Fruit fly (Drosophila melanogaster) whole organism, embryonic: ENCODE results near the gene nudE.

ENCODE experiments used
- ATbp ChIP-seq: fragments of 200-800 bp; sonication (Bioruptor generic); optimal IDR thresholded peaks from 2 replicates; lab custom pipeline; 2017; ENCODE audit warnings: missing biosample characterization, mild to moderate bottlenecking, missing genetic modification characterization, missing genetic modification reagents
- Aef1 ChIP-seq: fragments of 200-800 bp; sonication (Bioruptor generic); IDR thresholded peaks from 3 replicates; pipeline ENCODE4 v1.3.6; 2022; ENCODE audit warnings: missing biosample characterization, missing genetic modification characterization
- Blimp-1 ChIP-seq: fragments of 200-800 bp; sonication (Bioruptor generic); optimal IDR thresholded peaks from 3 replicates; lab custom pipeline; 2018; ENCODE audit warnings: missing biosample characterization, missing genetic modification characterization, mild to moderate bottlenecking, moderate library complexity, missing genetic modification reagents
- CG10959 ChIP-seq: fragments of 200-800 bp; sonication (Bioruptor generic); IDR thresholded peaks from 2 replicates; pipeline ENCODE4 v1.3.6; 2022; ENCODE audit warnings: missing biosample characterization, missing genetic modification characterization
- CG11085 ChIP-seq: fragments of 200-800 bp; sonication (Bioruptor generic); IDR thresholded peaks from 2 replicates; pipeline ENCODE4 v1.3.6; 2022; ENCODE audit warnings: missing biosample characterization, missing genetic modification characterization
- CG11093 ChIP-seq: fragments of 200-800 bp; sonication (Bioruptor generic); IDR thresholded peaks from 3 replicates; pipeline ENCODE4 v1.3.6; 2022; ENCODE audit warnings: missing biosample characterization, missing genetic modification characterization
- CG11560 ChIP-seq: fragments of 200-800 bp; sonication (Bioruptor generic); IDR thresholded peaks from 3 replicates; pipeline ENCODE4 v1.3.6; 2022; ENCODE audit warnings: missing biosample characterization, missing genetic modification characterization
- CG11696 ChIP-seq: fragments of 200-800 bp; sonication (Bioruptor generic); IDR thresholded peaks from 2 replicates; pipeline ENCODE4 v1.3.6; 2022; ENCODE audit warnings: missing biosample characterization, missing genetic modification characterization
- CG12299 ChIP-seq: fragments of 200-800 bp; sonication (Bioruptor generic); optimal IDR thresholded peaks from 2 replicates; lab custom pipeline; 2018; ENCODE audit warnings: missing biosample characterization, mild to moderate bottlenecking, missing genetic modification characterization
- CG1233 ChIP-seq: fragments of 200-800 bp; sonication (Bioruptor generic); optimal IDR thresholded peaks from 4 replicates; lab custom pipeline; 2018; ENCODE audit warnings: missing biosample characterization, mild to moderate bottlenecking, missing genetic modification characterization
- CG14014 ChIP-seq: fragments of 200-800 bp; sonication (Bioruptor generic); IDR thresholded peaks from 2 replicates; pipeline ENCODE4 v1.3.6; 2022; ENCODE audit warnings: missing biosample characterization, missing genetic modification characterization
- CG14710 ChIP-seq: fragments of 200-800 bp; sonication (Bioruptor generic); optimal IDR thresholded peaks from 3 replicates; lab custom pipeline; 2019; ENCODE audit warnings: missing biosample characterization, mild to moderate bottlenecking, missing genetic modification characterization, moderate library complexity
- CG15269 ChIP-seq: fragments of 200-800 bp; sonication (Bioruptor generic); optimal IDR thresholded peaks from 2 replicates; lab custom pipeline; 2018; ENCODE audit warnings: missing biosample characterization, mild to moderate bottlenecking, missing genetic modification characterization, moderate library complexity
- CG1602 ChIP-seq: fragments of 200-800 bp; sonication (Bioruptor generic); optimal IDR thresholded peaks from 3 replicates; lab custom pipeline; 2016; ENCODE audit warnings: missing biosample characterization, missing genetic modification characterization
- CG1647 ChIP-seq: fragments of 200-800 bp; sonication (Bioruptor generic); optimal IDR thresholded peaks from 3 replicates; lab custom pipeline; 2016; ENCODE audit warnings: missing biosample characterization, missing genetic modification characterization
- CG2202 ChIP-seq: fragments of 200-800 bp; sonication (Bioruptor generic); optimal IDR thresholded peaks from 2 replicates; lab custom pipeline; 2018; ENCODE audit warnings: missing biosample characterization, mild to moderate bottlenecking, missing genetic modification characterization
- CG30403 ChIP-seq: fragments of 200-800 bp; sonication (Bioruptor generic); optimal IDR thresholded peaks from 3 replicates; lab custom pipeline; 2016; ENCODE audit warnings: missing biosample characterization, missing genetic modification characterization
- CG7786 ChIP-seq: fragments of 200-800 bp; sonication (Bioruptor generic); optimal IDR thresholded peaks from 2 replicates; lab custom pipeline; 2016; ENCODE audit warnings: missing biosample characterization, missing genetic modification characterization
- CG8478 ChIP-seq: fragments of >200 bp; optimal IDR thresholded peaks from 2 replicates; lab custom pipeline; 2018
- CG9727 ChIP-seq: fragments of 200-800 bp; sonication (Bioruptor generic); optimal IDR thresholded peaks from 3 replicates; lab custom pipeline; 2017; ENCODE audit warnings: missing biosample characterization, mild to moderate bottlenecking, missing genetic modification characterization
- CHES-1-like ChIP-seq: fragments of 200-800 bp; sonication (Bioruptor generic); optimal IDR thresholded peaks from 2 replicates; lab custom pipeline; 2016; ENCODE audit warnings: missing biosample characterization, missing genetic modification characterization
- Dad ChIP-seq: fragments of 200-800 bp; sonication (Bioruptor generic); optimal IDR thresholded peaks from 3 replicates; lab custom pipeline; 2016; ENCODE audit warnings: missing biosample characterization, missing genetic modification characterization
- Deaf1 ChIP-seq: fragments of 200-800 bp; optimal IDR thresholded peaks from 3 replicates; lab custom pipeline; 2019; ENCODE audit warnings: missing biosample characterization, mild to moderate bottlenecking, missing genetic modification characterization, moderate library complexity
- Dip2 ChIP-seq: fragments of 200-800 bp; sonication (Bioruptor generic); IDR thresholded peaks from 2 replicates; pipeline ENCODE4 v1.3.6; 2022; ENCODE audit warnings: missing biosample characterization, missing genetic modification characterization
- Dll ChIP-seq: fragments of 200-800 bp; sonication (Bioruptor generic); IDR thresholded peaks from 4 replicates; pipeline ENCODE4 v1.3.6; 2022; ENCODE audit warnings: missing biosample characterization, missing genetic modification characterization; ENCODE audit not compliant: partially characterized antibody
- Ets97D ChIP-seq: fragments of 200-800 bp; sonication (Bioruptor generic); optimal IDR thresholded peaks from 3 replicates; lab custom pipeline; 2016; ENCODE audit warnings: missing biosample characterization, missing genetic modification characterization
- GATAe ChIP-seq: fragments of 200-800 bp; sonication (Bioruptor generic); conservative IDR thresholded peaks from 2 replicates; pipeline ENCODE4 v1.3.6; 2022; ENCODE audit warnings: missing biosample characterization, missing genetic modification characterization
- H2.0 ChIP-seq: fragments of 200-800 bp; sonication (Bioruptor generic); IDR thresholded peaks from 2 replicates; pipeline ENCODE4 v1.3.6; 2022; ENCODE audit warnings: missing biosample characterization, missing genetic modification characterization
- Hey ChIP-seq: fragments of 200-800 bp; sonication (Bioruptor generic); optimal IDR thresholded peaks from 3 replicates; lab custom pipeline; 2018; ENCODE audit warnings: missing biosample characterization, mild to moderate bottlenecking, missing genetic modification characterization
- Lim3 ChIP-seq: fragments of 200-800 bp; sonication (Bioruptor generic); IDR thresholded peaks from 2 replicates; pipeline ENCODE4 v1.3.6; 2022; ENCODE audit warnings: missing biosample characterization, missing genetic modification characterization
- NFAT ChIP-seq: fragments of 200-800 bp; sonication (Bioruptor generic); IDR thresholded peaks from 2 replicates; pipeline ENCODE4 v1.3.6; 2022; ENCODE audit warnings: missing biosample characterization, missing genetic modification characterization
- Nf-YB ChIP-seq: fragments of 200-800 bp; sonication (Bioruptor generic); optimal IDR thresholded peaks from 3 replicates; lab custom pipeline; 2019; ENCODE audit warnings: missing biosample characterization, mild to moderate bottlenecking, missing genetic modification characterization, moderate library complexity
- Side ChIP-seq: fragments of 200-800 bp; sonication (Bioruptor generic); optimal IDR thresholded peaks from 2 replicates; lab custom pipeline; 2016; ENCODE audit warnings: missing biosample characterization, missing genetic modification characterization
- Sox102F ChIP-seq: fragments of 200-800 bp; sonication (Bioruptor generic); optimal IDR thresholded peaks from 2 replicates; lab custom pipeline; 2018; ENCODE audit warnings: missing biosample characterization, mild to moderate bottlenecking, missing genetic modification characterization, moderate library complexity
- ab ChIP-seq: fragments of 200-800 bp; sonication (Bioruptor generic); optimal IDR thresholded peaks from 2 replicates; lab custom pipeline; 2016; ENCODE audit warnings: missing biosample characterization, missing genetic modification characterization
- abd-A ChIP-seq: fragments of 200-800 bp; sonication (Bioruptor generic); optimal IDR thresholded peaks from 3 replicates; lab custom pipeline; 2019; ENCODE audit warnings: missing biosample characterization, mild to moderate bottlenecking, missing genetic modification characterization, moderate library complexity
- al ChIP-seq: fragments of 200-800 bp; sonication (Bioruptor generic); IDR thresholded peaks from 2 replicates; pipeline ENCODE4 v1.3.6; 2022; ENCODE audit warnings: missing biosample characterization, missing genetic modification characterization
- az2 ChIP-seq: fragments of 200-800 bp; sonication (Bioruptor generic); optimal IDR thresholded peaks from 3 replicates; lab custom pipeline; 2016; ENCODE audit warnings: missing biosample characterization, missing genetic modification characterization
- ci ChIP-seq: fragments of 200-800 bp; sonication (Bioruptor generic); IDR thresholded peaks from 3 replicates; pipeline ENCODE4 v1.3.6; 2022; ENCODE audit warnings: missing biosample characterization, missing genetic modification characterization
- dmrt11E ChIP-seq: fragments of 200-800 bp; sonication (Bioruptor generic); optimal IDR thresholded peaks from 3 replicates; lab custom pipeline; 2018; ENCODE audit warnings: missing biosample characterization, mild to moderate bottlenecking, missing genetic modification characterization, moderate library complexity
- eyg ChIP-seq: fragments of 200-800 bp; sonication (Bioruptor generic); optimal IDR thresholded peaks from 3 replicates; lab custom pipeline; 2016; ENCODE audit warnings: missing biosample characterization, missing genetic modification characterization
- gcm2 ChIP-seq: fragments of 200-800 bp; sonication (Bioruptor generic); optimal IDR thresholded peaks from 2 replicates; lab custom pipeline; 2016; ENCODE audit warnings: missing biosample characterization, missing genetic modification characterization
- kni ChIP-seq: fragments of 200-800 bp; sonication (Bioruptor generic); optimal IDR thresholded peaks from 3 replicates; lab custom pipeline; 2017; ENCODE audit warnings: mild to moderate bottlenecking, missing biosample characterization, missing genetic modification reagents, missing genetic modification characterization
- lilli ChIP-seq: fragments of 200-800 bp; sonication (Bioruptor generic); optimal IDR thresholded peaks from 3 replicates; lab custom pipeline; 2016; ENCODE audit warnings: missing biosample characterization, missing genetic modification characterization
- luna ChIP-seq: fragments of 200-800 bp; sonication (Bioruptor generic); optimal IDR thresholded peaks from 2 replicates; lab custom pipeline; 2016; ENCODE audit warnings: missing biosample characterization, missing genetic modification characterization
- run ChIP-seq: fragments of 200-800 bp; sonication (Bioruptor generic); optimal IDR thresholded peaks from 3 replicates; lab custom pipeline; 2018; ENCODE audit warnings: missing biosample characterization, mild to moderate bottlenecking, missing genetic modification characterization
- sc ChIP-seq, 3 experiments: fragments of >200 bp in 2 of 3; fragments of 200-800 bp in 1 of 3; sonication (Bioruptor generic) in 1 of 3; optimal IDR thresholded peaks; 2 replicates in 2 of 3; 3 replicates in 1 of 3; lab custom pipeline; 2017; ENCODE audit warnings: mild to moderate bottlenecking in 1 of 3, missing biosample characterization in 1 of 3, missing genetic modification characterization in 1 of 3, missing genetic modification reagents in 1 of 3
- slbo ChIP-seq: fragments of 200-800 bp; sonication (Bioruptor generic); IDR thresholded peaks from 2 replicates; pipeline ENCODE4 v1.3.6; 2022; ENCODE audit warnings: missing biosample characterization, missing genetic modification characterization
- slp2 ChIP-seq: fragments of 200-800 bp; sonication (Bioruptor generic); optimal IDR thresholded peaks from 2 replicates; lab custom pipeline; 2016; ENCODE audit warnings: missing biosample characterization, missing genetic modification characterization
- toy ChIP-seq: fragments of 200-800 bp; sonication (Bioruptor generic); IDR thresholded peaks from 2 replicates; pipeline ENCODE4 v1.3.6; 2022; ENCODE audit warnings: missing biosample characterization, missing genetic modification characterization
- vnd ChIP-seq: fragments of 200-800 bp; sonication (Bioruptor generic); IDR thresholded peaks from 3 replicates; pipeline ENCODE4 v1.3.6; 2022; ENCODE audit warnings: missing biosample characterization, missing genetic modification characterization; ENCODE audit not compliant: partially characterized antibody

Gene nudE

DNA sequence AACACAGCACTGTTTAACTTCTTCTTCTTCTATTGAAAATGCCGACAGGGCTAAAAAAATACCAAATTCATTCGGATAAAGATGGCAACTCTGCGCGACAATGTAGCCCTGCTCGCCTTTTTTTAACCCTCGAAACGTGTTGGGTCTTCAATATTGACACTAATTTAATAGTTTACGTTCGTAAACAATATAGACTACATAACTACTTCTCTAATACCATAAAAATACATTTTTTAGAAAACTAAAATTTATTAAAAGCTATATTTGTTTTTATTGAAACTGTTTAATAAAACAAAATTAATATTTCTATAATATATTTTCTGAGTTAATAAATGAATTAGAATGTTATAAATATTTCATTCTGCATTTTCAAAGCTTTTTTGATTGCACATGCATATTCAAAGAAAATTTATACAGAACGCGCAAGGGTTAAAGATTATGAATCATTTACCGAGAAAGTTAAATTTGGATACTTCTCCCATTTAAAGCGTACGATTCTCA lies 10.4 kb upstream of the nudE start, which contains the start of the genes Taf2 and CalpB (continued):
- TF ChIP-seq CG14710 (tag; lab: Kevin White, UChicago) (peak; percentile 97), lilli (GFP tag; lab: Kevin White, UChicago) (peak; percentile 73), Aef1 (GFP tag; lab: Robert Waterston, UW) (peak; percentile 76), Blimp-1 (peak; percentile 87), CG2202 (tag; lab: Kevin White, UChicago) (peak; percentile 52), CG8478 (lab: Kevin White, UChicago) (no peak), Dad (peak; percentile 27), CG10959 (GFP tag; lab: Robert Waterston, UW) (peak; percentile 91), vnd (no peak), CG11085 (GFP tag; lab: Robert Waterston, UW) (peak; percentile 68), kni (GFP tag; lab: Kevin White, UChicago) (no peak), CG12299 (tag; lab: Kevin White, UChicago) (peak; percentile 78), sc (optimal IDR thresholded peaks at IDR 0.05; lab: Kevin White, UChicago) (no peak), sc (GFP tag; optimal IDR thresholded peaks at IDR 0.05; lab: Kevin White, UChicago) (peak; percentile 63), al (GFP tag; lab: Robert Waterston, UW) (peak; percentile 69), ab (GFP tag; lab: Kevin White, UChicago) (no peak), slp2 (peak; percentile 42), CG11560 (tag; lab: Robert Waterston, UW) (0 out of 3 replicates have a peak, but pooled peaks have one; percentile 22), NFAT (GFP tag; lab: Robert Waterston, UW) (peak; percentile 56), CG11696 (GFP tag; lab: Robert Waterston, UW) (no peak), Deaf1 (peak; percentile 82), slbo (GFP tag; lab: Robert Waterston, UW) (peak; percentile 90), CG9727 (peak; percentile 89), dmrt11E (tag; lab: Kevin White, UChicago) (peak; percentile 82), abd-A (tag; lab: Kevin White, UChicago) (no peak), gcm2 (GFP tag; lab: Kevin White, UChicago) (peak; percentile 15), Nf-YB (GFP tag; lab: Kevin White, UChicago) (peak; percentile 72), CG1647 (GFP tag; lab: Kevin White, UChicago) (no peak), Dip2 (no peak), CG1233 (GFP tag; lab: Kevin White, UChicago) (peak; percentile 85), Lim3 (no peak), luna (GFP tag; lab: Kevin White, UChicago) (no peak), CHES-1-like (peak; percentile 55), CG30403 (GFP tag; lab: Kevin White, UChicago) (peak; percentile 92), CG7786 (peak; percentile 63), CG14014 (GFP tag; lab: Robert Waterston, UW) (peak; percentile 66), Ets97D (GFP tag; lab: Kevin White, UChicago) (peak; percentile 31), ci (GFP tag; lab: Robert Waterston, UW) (0 out of 3 replicates have a peak, but pooled peaks have one; percentile 58), Hey (tag; lab: Kevin White, UChicago) (no peak), CG15269 (peak; percentile 86), eyg (GFP tag; lab: Kevin White, UChicago) (no peak), az2 (GFP tag; lab: Kevin White, UChicago) (peak; percentile 82), Dll (GFP tag; lab: Robert Waterston, UW) (no peak), Side (GFP tag; lab: Kevin White, UChicago) (no peak), H2.0 (0 out of 2 replicates have a peak, but pooled peaks have one; percentile 43), ATbp (GFP tag; lab: Kevin White, UChicago) (peak; percentile 75), GATAe (GFP tag; lab: Robert Waterston, UW) (peak; percentile 63), CG1602 (GFP tag; lab: Kevin White, UChicago) (peak; percentile 76), toy (GFP tag; lab: Robert Waterston, UW) (peak; percentile 66; the same call in 1 of the 2 replicates), CG11093 (GFP tag; lab: Robert Waterston, UW) (peak; percentile 62; the same call in 2 of the 3 replicates), Sox102F (peak; percentile 88), run (tag; lab: Kevin White, UChicago) (peak; percentile 86)
